Worm (Caenorhabditis elegans) whole organism, early embryonic: Measurements from ENCODE around the gene sas-5.

Source experiments
- B0310.2 ChIP-seq: sonication (generic microtip); optimal IDR thresholded peaks from 2 replicates; lab custom pipeline; 2016; ENCODE audit warnings: mild to moderate bottlenecking, missing genetic modification characterization, missing compliant biosample characterization
- ama-1 ChIP-seq: fragments of 150-350 bp; optimal IDR thresholded peaks from 2 replicates; lab custom pipeline; 2014
- ceh-13 ChIP-seq: fragments of 200-800 bp; sonication (Bioruptor generic); optimal IDR thresholded peaks from 2 replicates; lab custom pipeline; 2018; ENCODE audit warnings: mild to moderate bottlenecking, missing genetic modification characterization, missing compliant biosample characterization
- ets-7 ChIP-seq: sonication (generic microtip); optimal IDR thresholded peaks from 2 replicates; lab custom pipeline; 2016; ENCODE audit warnings: missing genotype, missing genetic modification characterization, missing compliant biosample characterization
- hmbx-1 ChIP-seq: sonication (generic microtip); optimal IDR thresholded peaks from 2 replicates; lab custom pipeline; 2016; ENCODE audit warnings: mild to moderate bottlenecking, missing genetic modification characterization, missing compliant biosample characterization
- tbx-11 ChIP-seq: fragments of 200-800 bp; sonication (Bioruptor generic); IDR thresholded peaks from 2 replicates; pipeline ENCODE4 v1.3.6; 2022; ENCODE audit warnings: missing genetic modification characterization, missing compliant biosample characterization
- tbx-37 ChIP-seq: fragments of 200-800 bp; sonication (Bioruptor generic); conservative IDR thresholded peaks from 2 replicates; pipeline ENCODE4 v1.3.6; 2022; ENCODE audit warnings: missing genetic modification reagents, missing genetic modification characterization, missing compliant biosample characterization

ce11 chrV:11562643-11563042, 47.9 kb upstream of the sas-5 start, which contains the start of gene srx-86:
- TF ChIP-seq ets-7 (tag; lab: Kevin White, UChicago) (no peak), B0310.2 (no peak), ama-1 (lab: Kevin White, UChicago) (no peak), ceh-13 (no peak), hmbx-1 (tag; lab: Kevin White, UChicago) (no peak), tbx-37 (GFP tag; lab: Robert Waterston, UW) (no peak), tbx-11 (GFP tag; lab: Robert Waterston, UW) (no peak)
